Fruit fly (Drosophila melanogaster) whole organism, wandering third instar larva: Measurements from ENCODE around the gene eIF3d2.

Experiments
- CG9705 ChIP-seq: fragments of 200-800 bp; sonication (Bioruptor generic); optimal IDR thresholded peaks from 2 replicates; lab custom pipeline; 2018; ENCODE audit warnings: missing biosample characterization, mild to moderate bottlenecking, missing genetic modification characterization
- CrebA ChIP-seq: fragments of 200-800 bp; sonication (Bioruptor generic); optimal IDR thresholded peaks from 2 replicates; lab custom pipeline; 2016; ENCODE audit warnings: missing biosample characterization, mild to moderate bottlenecking, missing genetic modification characterization, borderline replicate concordance
- Dfd ChIP-seq: fragments of >200 bp; optimal IDR thresholded peaks from 2 replicates; lab custom pipeline; 2017; ENCODE audit warnings: missing biosample characterization, missing genetic modification characterization
- Dif ChIP-seq: fragments of 200-275, 200-300 bp; sonication (Bioruptor generic); optimal IDR thresholded peaks from 2 replicates; lab custom pipeline; 2018; ENCODE audit warnings: missing biosample characterization, missing genetic modification characterization; ENCODE audit not compliant: partially characterized antibody
- GATAd ChIP-seq: sonication (Bioruptor generic); optimal IDR thresholded peaks from 2 replicates; lab custom pipeline; 2016; ENCODE audit warnings: missing biosample characterization, missing genetic modification characterization
- HLH106 ChIP-seq: fragments of 200-800 bp; optimal IDR thresholded peaks from 3 replicates; lab custom pipeline; 2019; ENCODE audit warnings: missing biosample characterization, mild to moderate bottlenecking, missing genetic modification characterization, moderate library complexity
- Hnf4 ChIP-seq: fragments of 200-800 bp; sonication (Bioruptor generic); optimal IDR thresholded peaks from 2 replicates; lab custom pipeline; 2016; ENCODE audit warnings: missing biosample characterization, mild to moderate bottlenecking, missing genetic modification characterization
- Hr78 ChIP-seq: fragments of >200 bp; optimal IDR thresholded peaks from 2 replicates; lab custom pipeline; 2017; ENCODE audit warnings: missing biosample characterization, missing genetic modification characterization
- Hr83 ChIP-seq: fragments of 200-300 bp; sonication (Bioruptor generic); optimal IDR thresholded peaks from 2 replicates; lab custom pipeline; 2016; ENCODE audit warnings: missing biosample characterization, mild to moderate bottlenecking, missing genetic modification characterization, moderate library complexity; ENCODE audit not compliant: poor library complexity, severe bottlenecking
- Myc ChIP-seq: fragments of >200 bp; optimal IDR thresholded peaks from 2 replicates; lab custom pipeline; 2017
- N ChIP-seq: fragments of >200 bp; optimal IDR thresholded peaks from 2 replicates; lab custom pipeline; 2018; ENCODE audit warnings: missing biosample characterization, missing external identifiers, missing genetic modification characterization
- OdsH ChIP-seq: fragments of 200-800 bp; sonication (Bioruptor generic); optimal IDR thresholded peaks from 2 replicates; lab custom pipeline; 2016; ENCODE audit warnings: missing biosample characterization, mild to moderate bottlenecking, missing genetic modification characterization
- Rel ChIP-seq, 2 experiments: fragments of 200-800 bp; sonication (Bioruptor generic) in 1 of 2; optimal IDR thresholded peaks; 2 replicates in 1 of 2; 3 replicates in 1 of 2; lab custom pipeline; 2016 to 2019; ENCODE audit warnings: mild to moderate bottlenecking in 2 of 2, missing biosample characterization in 2 of 2, missing genetic modification characterization in 2 of 2, moderate library complexity in 1 of 2
- Sp1 ChIP-seq: fragments of 200-800 bp; sonication (Bioruptor generic); optimal IDR thresholded peaks from 3 replicates; lab custom pipeline; 2019; ENCODE audit warnings: missing biosample characterization, mild to moderate bottlenecking, missing genetic modification characterization, moderate library complexity
- Vsx2 ChIP-seq: fragments of 200-300, 225-300 bp; sonication (Bioruptor generic); optimal IDR thresholded peaks from 2 replicates; lab custom pipeline; 2018; ENCODE audit warnings: missing biosample characterization, missing genetic modification characterization; ENCODE audit not compliant: partially characterized antibody
- br ChIP-seq: fragments of 200-800 bp; sonication (Bioruptor generic); optimal IDR thresholded peaks from 2 replicates; lab custom pipeline; 2016; ENCODE audit warnings: missing biosample characterization, missing genetic modification characterization
- brk ChIP-seq: fragments of 200-800 bp; sonication (Bioruptor generic); optimal IDR thresholded peaks from 2 replicates; lab custom pipeline; 2016; ENCODE audit warnings: missing biosample characterization, mild to moderate bottlenecking, missing genetic modification characterization
- dl ChIP-seq, 2 experiments: fragments of 175-275, 200-275 bp in 1 of 2; fragments of 200-275 bp in 1 of 2; sonication (Bioruptor generic); optimal IDR thresholded peaks; lab custom pipeline; 2018; ENCODE audit warnings: mild to moderate bottlenecking in 2 of 2, missing biosample characterization in 2 of 2, missing genetic modification characterization in 2 of 2, moderate library complexity in 2 of 2; ENCODE audit not compliant: partially characterized antibody in 2 of 2, insufficient read depth in 1 of 2
- dmrt93B ChIP-seq: fragments of 200-800 bp; sonication (Bioruptor generic); optimal IDR thresholded peaks from 2 replicates; lab custom pipeline; 2018; ENCODE audit warnings: missing biosample characterization, mild to moderate bottlenecking, missing genetic modification characterization
- dsf ChIP-seq: sonication (Bioruptor generic); optimal IDR thresholded peaks from 2 replicates; lab custom pipeline; 2016; ENCODE audit warnings: missing biosample characterization, missing genetic modification characterization, borderline replicate concordance
- ey ChIP-seq: fragments of 200-800 bp; sonication (Bioruptor generic); optimal IDR thresholded peaks from 2 replicates; lab custom pipeline; 2016; ENCODE audit warnings: missing biosample characterization, missing genetic modification characterization
- foxo ChIP-seq, 2 experiments: fragments of 200-800 bp; sonication (Bioruptor generic); optimal IDR thresholded peaks; 2 replicates in 1 of 2; 3 replicates in 1 of 2; lab custom pipeline; 2016 to 2017; ENCODE audit warnings: missing biosample characterization in 2 of 2, missing genetic modification characterization in 2 of 2
- fru ChIP-seq: fragments of 200-800 bp; sonication (Bioruptor generic); optimal IDR thresholded peaks from 3 replicates; lab custom pipeline; 2016; ENCODE audit warnings: missing biosample characterization, mild to moderate bottlenecking, missing genetic modification characterization
- h ChIP-seq: fragments of 200-800 bp; sonication (Bioruptor generic); optimal IDR thresholded peaks from 3 replicates; lab custom pipeline; 2016; ENCODE audit warnings: missing biosample characterization, mild to moderate bottlenecking, missing genetic modification characterization
- jim ChIP-seq: fragments of 175-275, 200-325 bp; sonication (Bioruptor generic); optimal IDR thresholded peaks from 2 replicates; lab custom pipeline; 2016; ENCODE audit warnings: missing biosample characterization, mild to moderate bottlenecking, missing genetic modification characterization
- lola ChIP-seq: fragments of >200 bp; optimal IDR thresholded peaks from 2 replicates; lab custom pipeline; 2017; ENCODE audit warnings: missing biosample characterization, missing genetic modification characterization
- pan ChIP-seq: fragments of >200 bp; optimal IDR thresholded peaks from 2 replicates; lab custom pipeline; 2017
- psq ChIP-seq: fragments of 200-800 bp; sonication (Bioruptor generic); optimal IDR thresholded peaks from 3 replicates; lab custom pipeline; 2017; ENCODE audit warnings: missing biosample characterization, mild to moderate bottlenecking, missing genetic modification characterization, moderate library complexity
- sage ChIP-seq: fragments of 200-800 bp; sonication (Bioruptor generic); optimal IDR thresholded peaks from 2 replicates; lab custom pipeline; 2016; ENCODE audit warnings: missing biosample characterization, mild to moderate bottlenecking, missing genetic modification characterization
- tai ChIP-seq: sonication (Bioruptor generic); optimal IDR thresholded peaks from 2 replicates; lab custom pipeline; 2016; ENCODE audit warnings: missing biosample characterization, missing genetic modification characterization
- usp ChIP-seq: fragments of >200 bp; optimal IDR thresholded peaks from 2 replicates; lab custom pipeline; 2017; ENCODE audit warnings: missing biosample characterization, missing genetic modification characterization
- woc ChIP-seq: sonication (Bioruptor generic); optimal IDR thresholded peaks from 2 replicates; lab custom pipeline; 2016; ENCODE audit warnings: missing biosample characterization, mild to moderate bottlenecking, missing genetic modification characterization

The eIF3d2 gene

DNA sequence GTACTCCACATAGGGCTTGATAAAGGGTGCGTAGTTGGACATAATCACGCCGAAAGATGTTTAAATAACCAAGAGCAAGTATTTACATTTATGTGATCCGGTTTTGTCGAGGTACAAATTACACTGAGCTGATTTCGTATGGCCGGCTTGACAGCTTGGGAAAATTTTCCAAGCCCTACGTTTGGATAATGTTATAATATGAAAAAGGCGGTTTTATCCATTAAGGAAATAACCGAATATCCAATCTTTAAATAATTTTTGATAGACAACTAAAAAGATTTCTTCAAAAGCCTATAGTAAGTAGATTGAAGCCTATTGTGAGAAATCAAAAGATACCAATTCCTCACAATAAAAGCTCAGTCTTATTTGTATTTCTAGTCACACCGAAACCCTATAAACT, at the start of gene eIF3d2, which contains the start of gene CG43450:
eIF3d2 (minus strand) TSS at position 101 of the 400 bp plus-strand sequence.
CG43450 (plus strand) TSS at position 384 of the 400 bp plus-strand sequence.
- no peak for TF ChIP-seq br (GFP tag; lab: Kevin White, UChicago)
- TF ChIP-seq Sp1 (GFP tag; lab: Kevin White, UChicago) = no peak
- no peak for TF ChIP-seq Hnf4
- no peak for TF ChIP-seq dsf
- TF ChIP-seq jim = no peak
- no peak for TF ChIP-seq sage (GFP tag; lab: Kevin White, UChicago)
- no peak for TF ChIP-seq Hr83
- TF ChIP-seq CG9705 = no peak
- no peak for TF ChIP-seq ey (GFP tag; lab: Kevin White, UChicago)
- TF ChIP-seq Myc (lab: Kevin White, UChicago) = no peak
- no peak for TF ChIP-seq Dfd (GFP tag; lab: Kevin White, UChicago)
- TF ChIP-seq Vsx2 (GFP tag; lab: Kevin White, UChicago) = no peak
- TF ChIP-seq Hr78 = no peak
- TF ChIP-seq pan (lab: Kevin White, UChicago) = no peak
- no peak for TF ChIP-seq woc (GFP tag; lab: Kevin White, UChicago)

DNA sequence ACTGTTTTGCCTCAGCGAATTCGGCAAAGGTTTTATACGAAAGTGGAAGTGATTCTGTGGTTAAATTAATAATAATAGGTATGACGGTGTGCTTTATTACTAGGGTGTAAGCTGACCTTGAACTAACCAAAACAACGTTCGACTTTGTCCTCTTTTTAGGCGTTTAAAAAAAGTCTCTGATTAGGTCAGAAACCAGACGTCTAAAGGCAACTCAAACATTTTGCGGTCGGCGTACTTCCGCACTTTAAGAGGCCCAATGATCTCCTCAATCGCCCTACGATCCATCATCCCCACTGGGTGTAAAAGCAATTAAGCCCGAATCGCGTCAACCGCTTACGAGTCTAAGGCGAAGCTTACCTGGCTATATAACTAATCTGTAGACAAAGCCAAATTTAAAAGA, 44.4 kb upstream of the eIF3d2 start, which contains the start of gene Cyp313a3:
Cyp313a3 (minus strand) TSS at position 101 of the 400 bp plus-strand sequence.
- no peak for TF ChIP-seq Rel (GFP tag; optimal IDR thresholded peaks at IDR 0.05; lab: Kevin White, UChicago)
- no peak for TF ChIP-seq Rel (tag; optimal IDR thresholded peaks at IDR 0.05; lab: Kevin White, UChicago)
- no peak for TF ChIP-seq ey (GFP tag; lab: Kevin White, UChicago)
- TF ChIP-seq dmrt93B (GFP tag; lab: Kevin White, UChicago) = no peak
- no peak for TF ChIP-seq woc (GFP tag; lab: Kevin White, UChicago)
- no peak for TF ChIP-seq Dfd (GFP tag; lab: Kevin White, UChicago)
- TF ChIP-seq dl (GFP tag; optimal IDR thresholded peaks at IDR 0.05; lab: Kevin White, UChicago; ENCODE audit: insufficient read depth in 1 of 2, partially characterized antibody in 2 of 2) = no peak
- no peak for TF ChIP-seq OdsH
- no peak for TF ChIP-seq pan (lab: Kevin White, UChicago)
- TF ChIP-seq br (GFP tag; lab: Kevin White, UChicago) = no peak
- TF ChIP-seq Myc (lab: Kevin White, UChicago) = no peak
- no peak for TF ChIP-seq h
- no peak for TF ChIP-seq HLH106 (tag; lab: Kevin White, UChicago)
- no peak for TF ChIP-seq tai (GFP tag; lab: Kevin White, UChicago)

DNA sequence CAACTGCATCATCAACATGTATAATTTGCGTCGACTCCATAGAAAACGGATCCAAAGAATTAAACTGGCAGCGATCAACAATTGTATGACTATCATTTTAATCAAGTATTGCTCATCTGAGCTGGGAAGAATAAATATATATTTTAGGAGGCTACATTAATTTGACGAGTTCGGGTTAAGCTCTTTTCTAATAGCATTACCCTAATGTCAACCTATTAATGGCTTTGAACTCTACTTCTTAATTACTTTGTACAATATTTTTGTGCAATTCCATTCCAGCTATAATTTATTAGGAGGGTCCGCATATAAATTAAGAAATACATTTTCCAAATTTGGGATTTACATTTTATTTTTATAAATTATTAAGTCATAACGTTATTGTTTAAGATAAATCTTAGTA, 42.0 kb upstream of the eIF3d2 start, which contains the start of gene Cyp313a2:
Cyp313a2 (minus strand) TSS at position 101 of the 400 bp plus-strand sequence.
- TF ChIP-seq CG9705 = no peak
- TF ChIP-seq Rel (GFP tag; optimal IDR thresholded peaks at IDR 0.05; lab: Kevin White, UChicago) = no peak
- no peak for TF ChIP-seq Rel (tag; optimal IDR thresholded peaks at IDR 0.05; lab: Kevin White, UChicago)

DNA sequence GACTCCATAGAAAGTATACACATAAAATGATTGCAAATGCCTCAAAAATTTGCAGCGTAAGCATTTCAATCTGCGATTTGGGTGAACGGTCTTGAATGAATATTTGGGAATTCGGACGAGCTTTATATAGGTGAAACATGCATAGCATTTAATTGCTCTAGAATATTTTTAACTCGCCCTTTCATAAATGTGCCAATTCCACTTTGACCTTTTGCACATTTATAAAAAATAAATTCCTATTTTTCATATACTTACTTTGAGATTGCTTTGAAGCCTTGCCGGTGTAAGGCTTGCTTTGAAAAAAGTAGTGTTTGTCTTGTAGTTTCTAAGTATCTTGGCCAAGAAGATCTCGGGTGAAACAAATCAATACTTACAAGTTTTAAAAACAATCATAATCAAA, 39.8 kb upstream of the eIF3d2 start, which contains the start of gene Cyp313a5:
Cyp313a5 (minus strand) TSS at position 101 of the 400 bp plus-strand sequence.
- TF ChIP-seq Sp1 (GFP tag; lab: Kevin White, UChicago) (no peak), usp (GFP tag; lab: Kevin White, UChicago) (no peak), pan (lab: Kevin White, UChicago) (no peak), N (no peak), foxo (GFP tag; optimal IDR thresholded peaks at IDR 0.05; lab: Kevin White, UChicago) (no peak), OdsH (no peak), fru (no peak), dl (GFP tag; optimal IDR thresholded peaks at IDR 0.05; lab: Kevin White, UChicago; ENCODE audit: insufficient read depth in 1 of 2, partially characterized antibody in 2 of 2) (no peak), br (GFP tag; lab: Kevin White, UChicago) (no peak), lola (GFP tag; lab: Kevin White, UChicago) (no peak), CrebA (GFP tag; lab: Kevin White, UChicago) (no peak), brk (GFP tag; lab: Kevin White, UChicago) (no peak), sage (GFP tag; lab: Kevin White, UChicago) (no peak), Dif (GFP tag; lab: Kevin White, UChicago) (no peak), psq (GFP tag; lab: Kevin White, UChicago) (no peak), GATAd (GFP tag; lab: Kevin White, UChicago) (no peak)
